Worm (Caenorhabditis elegans) whole organism, early embryonic: ENCODE results near the gene F23D12.3.

ENCODE experiments used
- B0310.2 ChIP-seq: sonication (generic microtip); optimal IDR thresholded peaks from 2 replicates; lab custom pipeline; 2016; ENCODE audit warnings: mild to moderate bottlenecking, missing genetic modification characterization, missing compliant biosample characterization
- ama-1 ChIP-seq: fragments of 150-350 bp; optimal IDR thresholded peaks from 2 replicates; lab custom pipeline; 2014
- hmg-4 ChIP-seq: fragments of 200-800 bp; sonication (Bioruptor generic); optimal IDR thresholded peaks from 2 replicates; lab custom pipeline; 2018; ENCODE audit warnings: mild to moderate bottlenecking, missing genetic modification characterization, missing compliant biosample characterization
- scrt-1 ChIP-seq: fragments of 200-800 bp; sonication (Bioruptor generic); IDR thresholded peaks from 2 replicates; pipeline ENCODE4 v1.3.6; 2022; ENCODE audit warnings: missing genetic modification characterization, missing compliant biosample characterization
- tbx-11 ChIP-seq: fragments of 200-800 bp; sonication (Bioruptor generic); IDR thresholded peaks from 2 replicates; pipeline ENCODE4 v1.3.6; 2022; ENCODE audit warnings: missing genetic modification characterization, missing compliant biosample characterization

DNA sequence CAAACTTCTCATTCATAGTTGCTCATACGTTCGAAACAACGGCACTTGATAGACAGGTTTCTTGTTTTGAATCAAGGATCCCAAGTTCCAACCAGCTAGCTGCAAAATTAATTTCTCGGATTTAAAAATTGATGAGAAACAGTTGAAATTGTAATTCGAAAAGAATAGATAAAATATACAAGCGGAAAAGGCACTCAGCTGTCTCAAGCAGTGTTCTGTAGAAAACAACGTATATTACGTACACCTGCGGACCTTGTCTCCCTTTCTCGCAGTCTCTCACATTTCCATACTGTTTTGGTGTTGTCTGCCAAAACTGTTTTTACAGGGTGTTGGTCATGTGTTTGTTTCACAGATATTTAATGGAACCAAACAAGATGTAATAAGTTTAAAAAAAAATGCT lies 26.8 kb upstream of the F23D12.3 start, which contains the start of gene F23D12.10:
- TF ChIP-seq ama-1 (lab: Kevin White, UChicago) (no peak), tbx-11 (GFP tag; lab: Robert Waterston, UW) (no peak), scrt-1 (GFP tag; lab: Robert Waterston, UW) (no peak), B0310.2 (tag; lab: Kevin White, UChicago) (no peak), hmg-4 (GFP tag; lab: Kevin White, UChicago) (no peak)
